Worm (Caenorhabditis elegans): ENCODE measurements around the gene aakb-1.
A peak's percentile ranks its signal among the peaks of the same experiment; 100 is the strongest.

Gene aakb-1

DNA sequence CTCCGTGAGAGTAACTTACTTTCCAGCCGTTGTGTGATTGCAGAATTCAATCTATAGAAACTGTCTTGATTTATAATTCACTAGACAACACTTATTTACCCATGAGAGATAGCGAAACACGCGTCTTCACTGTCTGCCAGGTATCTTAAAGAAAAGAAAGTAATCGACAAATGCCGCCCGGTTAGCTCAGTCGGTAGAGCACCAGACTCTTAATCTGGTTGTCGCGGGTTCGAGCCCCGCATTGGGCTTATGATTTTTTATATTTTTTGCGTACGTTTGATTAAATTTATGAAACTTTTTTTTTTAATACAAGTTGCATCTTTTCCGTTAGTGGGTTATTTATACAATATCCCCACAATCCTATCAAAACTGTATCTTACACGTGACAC is 26.5 kb downstream of the aakb-1 start (continued):
- TF ChIP-seq lin-26 (GFP tag; IDR thresholded peaks at IDR 0.05) (peak; percentile 95), ZK185.1 (tag; optimal IDR thresholded peaks at IDR 0.05; ENCODE audit: poor library complexity, severe bottlenecking) (peak; percentile 56), F55B11.4 (tag; optimal IDR thresholded peaks at IDR 0.05; ENCODE audit: borderline replicate concordance, insufficient read depth) (no peak), dox-1 (GFP tag; IDR thresholded peaks at IDR 0.05) (peak; percentile 68; the same call in 1 of the 2 replicates), madf-3 (GFP tag; IDR thresholded peaks at IDR 0.05) (no peak), ceh-40 (GFP tag; IDR thresholded peaks at IDR 0.05) (peak; percentile 65; the same call in 1 of the 2 replicates), madf-10 (tag; optimal IDR thresholded peaks at IDR 0.05) (peak; percentile 31), pbrm-1 (GFP tag; IDR thresholded peaks at IDR 0.05) (peak; percentile 65; the same call in 1 of the 2 replicates), sdz-38 (tag; optimal IDR thresholded peaks at IDR 0.05) (no peak), F52B5.7 (tag; optimal IDR thresholded peaks at IDR 0.05) (no peak), snpc-4 (GFP tag; optimal IDR thresholded peaks at IDR 0.05) (peak; percentile 3), snpc-4 (tag; optimal IDR thresholded peaks at IDR 0.05) (no peak), ets-4 (GFP tag; optimal IDR thresholded peaks at IDR 0.05) (no peak), die-1 (tag; optimal IDR thresholded peaks at IDR 0.05) (peak; percentile 81), C17E4.6 (GFP tag; IDR thresholded peaks at IDR 0.05) (no peak), hmg-20 (GFP tag; IDR thresholded peaks at IDR 0.05) (no peak), Y56A3A.18 (GFP tag; IDR thresholded peaks at IDR 0.05) (peak; percentile 54; the same call in 1 of the 2 replicates), snpc-1.3 (tag; optimal IDR thresholded peaks at IDR 0.05; ENCODE audit: insufficient read depth) (no peak), hlh-26 (GFP tag; conservative IDR thresholded peaks at IDR 0.05) (no peak), ekl-4 (GFP tag; IDR thresholded peaks at IDR 0.05) (no peak), F23B12.7 (tag; optimal IDR thresholded peaks at IDR 0.05; ENCODE audit: insufficient read depth) (peak; percentile 36), lsl-1 (GFP tag; optimal IDR thresholded peaks at IDR 0.05) (no peak), bed-1 (GFP tag; IDR thresholded peaks at IDR 0.05) (no peak), attf-3 (GFP tag; conservative IDR thresholded peaks at IDR 0.05) (no peak), snpc-3.4 (tag; optimal IDR thresholded peaks at IDR 0.05) (no peak), rpc-1 (optimal IDR thresholded peaks at IDR 0.05) (peak; percentile 74), rpc-1 (tag; optimal IDR thresholded peaks at IDR 0.05) (peak; percentile 75), efl-1 (GFP tag; optimal IDR thresholded peaks at IDR 0.05) (no peak), egl-18 (GFP tag; IDR thresholded peaks at IDR 0.05) (no peak), T07F8.4 (tag; optimal IDR thresholded peaks at IDR 0.05) (no peak), bed-2 (GFP tag; IDR thresholded peaks at IDR 0.05) (no peak), hsf-1 (GFP tag; IDR thresholded peaks at IDR 0.05) (peak; percentile 32; the same call in 1 of the 2 replicates), sptf-2 (GFP tag; optimal IDR thresholded peaks at IDR 0.05) (peak; percentile 71), nhr-90 (tag; optimal IDR thresholded peaks at IDR 0.05) (peak; percentile 21), unc-62 (GFP tag; optimal IDR thresholded peaks at IDR 0.05) (no peak), rec-8 (tag; optimal IDR thresholded peaks at IDR 0.05) (peak in 1 of 2 experiments; percentile 25), hmg-1.2 (GFP tag; IDR thresholded peaks at IDR 0.05) (peak; percentile 68), ztf-6 (GFP tag; IDR thresholded peaks at IDR 0.05) (no peak), B0261.1 (tag; optimal IDR thresholded peaks at IDR 0.05) (peak; percentile 65), hlh-12 (tag; optimal IDR thresholded peaks at IDR 0.05) (no peak), cebp-2 (GFP tag; IDR thresholded peaks at IDR 0.05) (no peak), Y53F4B.3 (GFP tag; IDR thresholded peaks at IDR 0.05) (no peak), ama-1 (optimal IDR thresholded peaks at IDR 0.05) (no peak), ama-1 (GFP tag; optimal IDR thresholded peaks at IDR 0.05) (no peak), Y53G8AR.9 (GFP tag; conservative IDR thresholded peaks at IDR 0.05) (no peak), snpc-1.1 (tag; optimal IDR thresholded peaks at IDR 0.05; ENCODE audit: insufficient read depth) (no peak), ceh-79 (tag; optimal IDR thresholded peaks at IDR 0.05) (no peak), tbx-9 (tag; optimal IDR thresholded peaks at IDR 0.05; ENCODE audit: borderline replicate concordance) (no peak), dpff-1 (tag; optimal IDR thresholded peaks at IDR 0.05) (no peak)
